Fruit fly (Drosophila melanogaster): Measurements from ENCODE around the gene CG17806.
A peak's percentile ranks its signal among the peaks of the same experiment; 100 is the strongest.

DNA sequence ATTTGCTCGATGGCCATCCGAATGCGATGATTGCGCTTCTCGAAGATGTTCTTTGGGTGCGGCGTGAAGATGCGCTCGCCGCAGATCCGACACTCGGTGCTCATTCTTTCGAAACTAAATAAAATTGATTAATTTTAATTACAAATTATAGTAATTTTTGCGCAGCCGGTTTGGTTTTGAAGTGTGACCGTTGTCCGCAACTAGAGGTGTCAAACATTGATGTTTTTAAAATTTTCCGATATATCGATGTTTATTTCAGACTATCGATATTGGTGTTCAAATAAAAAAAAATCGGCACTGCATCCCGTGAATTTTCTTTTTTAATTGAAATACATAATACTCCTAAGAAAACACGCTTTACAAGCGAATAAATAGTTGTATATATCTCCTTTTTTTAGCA is 6.0 kb upstream of the CG17806 start, which contains the start of gene Odj:
- TF ChIP-seq cic (GFP tag; optimal IDR thresholded peaks at IDR 0.05) (no peak), Mnt (GFP tag; optimal IDR thresholded peaks at IDR 0.05) (peak; percentile 7), CG11617 (GFP tag; optimal IDR thresholded peaks at IDR 0.05) (no peak), CG14711 (tag; optimal IDR thresholded peaks at IDR 0.05) (no peak), kay (GFP tag; ENCODE audit: borderline replicate concordance) (no peak), CG33017 (tag; optimal IDR thresholded peaks at IDR 0.05) (no peak), Crg-1 (GFP tag; optimal IDR thresholded peaks at IDR 0.05) (no peak), ovo (GFP tag; optimal IDR thresholded peaks at IDR 0.05) (no peak), pad (GFP tag; optimal IDR thresholded peaks at IDR 0.05) (no peak), CG12768 (GFP tag; optimal IDR thresholded peaks at IDR 0.05) (no peak), CG5204 (GFP tag; optimal IDR thresholded peaks at IDR 0.05) (no peak), CG7045 (GFP tag; optimal IDR thresholded peaks at IDR 0.05) (no peak)

All from whole organism, adult.